Fruit fly (Drosophila melanogaster) whole organism, wandering third instar larva: ENCODE measurements around the gene jagn.
A peak's percentile ranks its signal among the peaks of the same experiment; 100 is the strongest.

Experiments used
- Abd-B ChIP-seq: fragments of >200 bp; optimal IDR thresholded peaks from 2 replicates; lab custom pipeline; 2017; ENCODE audit warnings: missing biosample characterization, missing genetic modification characterization
- CG32264 ChIP-seq: fragments of 200-800 bp; sonication (Bioruptor generic); optimal IDR thresholded peaks from 2 replicates; lab custom pipeline; 2016; ENCODE audit warnings: missing biosample characterization, missing genetic modification characterization
- CG9705 ChIP-seq: fragments of 200-800 bp; sonication (Bioruptor generic); optimal IDR thresholded peaks from 2 replicates; lab custom pipeline; 2018; ENCODE audit warnings: missing biosample characterization, mild to moderate bottlenecking, missing genetic modification characterization
- Dfd ChIP-seq: fragments of >200 bp; optimal IDR thresholded peaks from 2 replicates; lab custom pipeline; 2017; ENCODE audit warnings: missing biosample characterization, missing genetic modification characterization
- Dif ChIP-seq: fragments of 200-275, 200-300 bp; sonication (Bioruptor generic); optimal IDR thresholded peaks from 2 replicates; lab custom pipeline; 2018; ENCODE audit warnings: missing biosample characterization, missing genetic modification characterization; ENCODE audit not compliant: partially characterized antibody
- GATAd ChIP-seq: sonication (Bioruptor generic); optimal IDR thresholded peaks from 2 replicates; lab custom pipeline; 2016; ENCODE audit warnings: missing biosample characterization, missing genetic modification characterization
- HLH106 ChIP-seq: fragments of 200-800 bp; optimal IDR thresholded peaks from 3 replicates; lab custom pipeline; 2019; ENCODE audit warnings: missing biosample characterization, mild to moderate bottlenecking, missing genetic modification characterization, moderate library complexity
- Hnf4 ChIP-seq: fragments of 200-800 bp; sonication (Bioruptor generic); optimal IDR thresholded peaks from 2 replicates; lab custom pipeline; 2016; ENCODE audit warnings: missing biosample characterization, mild to moderate bottlenecking, missing genetic modification characterization
- Hr78 ChIP-seq: fragments of >200 bp; optimal IDR thresholded peaks from 2 replicates; lab custom pipeline; 2017; ENCODE audit warnings: missing biosample characterization, missing genetic modification characterization
- Hr83 ChIP-seq: fragments of 200-300 bp; sonication (Bioruptor generic); optimal IDR thresholded peaks from 2 replicates; lab custom pipeline; 2016; ENCODE audit warnings: missing biosample characterization, mild to moderate bottlenecking, missing genetic modification characterization, moderate library complexity; ENCODE audit not compliant: poor library complexity, severe bottlenecking
- Jra ChIP-seq: sonication (Bioruptor generic); optimal IDR thresholded peaks from 2 replicates; lab custom pipeline; 2016; ENCODE audit warnings: missing biosample characterization, missing genetic modification characterization
- Mio ChIP-seq: sonication (Bioruptor generic); optimal IDR thresholded peaks from 2 replicates; lab custom pipeline; 2016; ENCODE audit warnings: missing biosample characterization, missing genetic modification characterization
- Myc ChIP-seq: fragments of >200 bp; optimal IDR thresholded peaks from 2 replicates; lab custom pipeline; 2017
- N ChIP-seq: fragments of >200 bp; optimal IDR thresholded peaks from 2 replicates; lab custom pipeline; 2018; ENCODE audit warnings: missing biosample characterization, missing external identifiers, missing genetic modification characterization
- OdsH ChIP-seq: fragments of 200-800 bp; sonication (Bioruptor generic); optimal IDR thresholded peaks from 2 replicates; lab custom pipeline; 2016; ENCODE audit warnings: missing biosample characterization, mild to moderate bottlenecking, missing genetic modification characterization
- Rel ChIP-seq, 2 experiments: fragments of 200-800 bp; sonication (Bioruptor generic) in 1 of 2; optimal IDR thresholded peaks; 2 replicates in 1 of 2; 3 replicates in 1 of 2; lab custom pipeline; 2016 to 2019; ENCODE audit warnings: mild to moderate bottlenecking in 2 of 2, missing biosample characterization in 2 of 2, missing genetic modification characterization in 2 of 2, moderate library complexity in 1 of 2
- Sp1 ChIP-seq: fragments of 200-800 bp; sonication (Bioruptor generic); optimal IDR thresholded peaks from 3 replicates; lab custom pipeline; 2019; ENCODE audit warnings: missing biosample characterization, mild to moderate bottlenecking, missing genetic modification characterization, moderate library complexity
- Vsx2 ChIP-seq: fragments of 200-300, 225-300 bp; sonication (Bioruptor generic); optimal IDR thresholded peaks from 2 replicates; lab custom pipeline; 2018; ENCODE audit warnings: missing biosample characterization, missing genetic modification characterization; ENCODE audit not compliant: partially characterized antibody
- br ChIP-seq: fragments of 200-800 bp; sonication (Bioruptor generic); optimal IDR thresholded peaks from 2 replicates; lab custom pipeline; 2016; ENCODE audit warnings: missing biosample characterization, missing genetic modification characterization
- brk ChIP-seq: fragments of 200-800 bp; sonication (Bioruptor generic); optimal IDR thresholded peaks from 2 replicates; lab custom pipeline; 2016; ENCODE audit warnings: missing biosample characterization, mild to moderate bottlenecking, missing genetic modification characterization
- dl ChIP-seq, 2 experiments: fragments of 175-275, 200-275 bp in 1 of 2; fragments of 200-275 bp in 1 of 2; sonication (Bioruptor generic); optimal IDR thresholded peaks; lab custom pipeline; 2018; ENCODE audit warnings: mild to moderate bottlenecking in 2 of 2, missing biosample characterization in 2 of 2, missing genetic modification characterization in 2 of 2, moderate library complexity in 2 of 2; ENCODE audit not compliant: partially characterized antibody in 2 of 2, insufficient read depth in 1 of 2
- dmrt93B ChIP-seq: fragments of 200-800 bp; sonication (Bioruptor generic); optimal IDR thresholded peaks from 2 replicates; lab custom pipeline; 2018; ENCODE audit warnings: missing biosample characterization, mild to moderate bottlenecking, missing genetic modification characterization
- dsf ChIP-seq: sonication (Bioruptor generic); optimal IDR thresholded peaks from 2 replicates; lab custom pipeline; 2016; ENCODE audit warnings: missing biosample characterization, missing genetic modification characterization, borderline replicate concordance
- ey ChIP-seq: fragments of 200-800 bp; sonication (Bioruptor generic); optimal IDR thresholded peaks from 2 replicates; lab custom pipeline; 2016; ENCODE audit warnings: missing biosample characterization, missing genetic modification characterization
- foxo ChIP-seq, 2 experiments: fragments of 200-800 bp; sonication (Bioruptor generic); optimal IDR thresholded peaks; 2 replicates in 1 of 2; 3 replicates in 1 of 2; lab custom pipeline; 2016 to 2017; ENCODE audit warnings: missing biosample characterization in 2 of 2, missing genetic modification characterization in 2 of 2
- fru ChIP-seq: fragments of 200-800 bp; sonication (Bioruptor generic); optimal IDR thresholded peaks from 3 replicates; lab custom pipeline; 2016; ENCODE audit warnings: missing biosample characterization, mild to moderate bottlenecking, missing genetic modification characterization
- h ChIP-seq: fragments of 200-800 bp; sonication (Bioruptor generic); optimal IDR thresholded peaks from 3 replicates; lab custom pipeline; 2016; ENCODE audit warnings: missing biosample characterization, mild to moderate bottlenecking, missing genetic modification characterization
- jim ChIP-seq: fragments of 175-275, 200-325 bp; sonication (Bioruptor generic); optimal IDR thresholded peaks from 2 replicates; lab custom pipeline; 2016; ENCODE audit warnings: missing biosample characterization, mild to moderate bottlenecking, missing genetic modification characterization
- lola ChIP-seq: fragments of >200 bp; optimal IDR thresholded peaks from 2 replicates; lab custom pipeline; 2017; ENCODE audit warnings: missing biosample characterization, missing genetic modification characterization
- pan ChIP-seq: fragments of >200 bp; optimal IDR thresholded peaks from 2 replicates; lab custom pipeline; 2017
- psq ChIP-seq: fragments of 200-800 bp; sonication (Bioruptor generic); optimal IDR thresholded peaks from 3 replicates; lab custom pipeline; 2017; ENCODE audit warnings: missing biosample characterization, mild to moderate bottlenecking, missing genetic modification characterization, moderate library complexity
- rgr ChIP-seq: fragments of 200-800 bp; sonication (Bioruptor generic); optimal IDR thresholded peaks from 3 replicates; lab custom pipeline; 2016; ENCODE audit warnings: missing biosample characterization, mild to moderate bottlenecking, missing genetic modification characterization
- sage ChIP-seq: fragments of 200-800 bp; sonication (Bioruptor generic); optimal IDR thresholded peaks from 2 replicates; lab custom pipeline; 2016; ENCODE audit warnings: missing biosample characterization, mild to moderate bottlenecking, missing genetic modification characterization
- sv ChIP-seq: fragments of 200-800 bp; sonication (Bioruptor generic); optimal IDR thresholded peaks from 3 replicates; lab custom pipeline; 2016; ENCODE audit warnings: missing biosample characterization, missing genetic modification characterization
- tai ChIP-seq: sonication (Bioruptor generic); optimal IDR thresholded peaks from 2 replicates; lab custom pipeline; 2016; ENCODE audit warnings: missing biosample characterization, missing genetic modification characterization
- usp ChIP-seq: fragments of >200 bp; optimal IDR thresholded peaks from 2 replicates; lab custom pipeline; 2017; ENCODE audit warnings: missing biosample characterization, missing genetic modification characterization
- woc ChIP-seq: sonication (Bioruptor generic); optimal IDR thresholded peaks from 2 replicates; lab custom pipeline; 2016; ENCODE audit warnings: missing biosample characterization, mild to moderate bottlenecking, missing genetic modification characterization

jagn gene

DNA sequence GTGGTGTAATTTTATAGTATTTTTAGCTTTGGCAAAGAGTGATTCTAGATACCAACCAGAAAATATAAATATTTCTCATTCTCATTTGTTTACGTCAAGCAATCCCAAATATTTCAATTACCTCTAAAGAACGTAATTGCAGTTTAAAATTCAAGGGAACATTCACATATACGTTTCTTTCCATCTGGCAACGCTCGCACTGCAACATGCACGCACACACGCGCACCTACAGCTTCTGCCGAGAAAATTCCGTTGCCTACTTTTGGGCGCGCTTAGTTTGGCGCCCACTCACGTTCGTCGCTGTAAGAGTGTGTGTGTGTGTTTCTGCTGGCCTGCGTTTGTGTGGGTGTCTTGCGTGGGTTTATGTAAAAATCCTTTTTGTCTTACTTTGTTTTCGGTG lies 6.7 kb upstream of the jagn start:
- TF ChIP-seq foxo (GFP tag; optimal IDR thresholded peaks at IDR 0.05; lab: Kevin White, UChicago) (no peak), pan (lab: Kevin White, UChicago) (no peak), Vsx2 (GFP tag; lab: Kevin White, UChicago) (no peak), Hr83 (GFP tag; lab: Kevin White, UChicago) (no peak), N (GFP tag; lab: Kevin White, UChicago) (no peak), Myc (lab: Kevin White, UChicago) (no peak), lola (GFP tag; lab: Kevin White, UChicago) (no peak), Dfd (no peak), dl (GFP tag; optimal IDR thresholded peaks at IDR 0.05; lab: Kevin White, UChicago; ENCODE audit: insufficient read depth in 1 of 2, partially characterized antibody in 2 of 2) (no peak), Dif (GFP tag; lab: Kevin White, UChicago) (no peak)

DNA sequence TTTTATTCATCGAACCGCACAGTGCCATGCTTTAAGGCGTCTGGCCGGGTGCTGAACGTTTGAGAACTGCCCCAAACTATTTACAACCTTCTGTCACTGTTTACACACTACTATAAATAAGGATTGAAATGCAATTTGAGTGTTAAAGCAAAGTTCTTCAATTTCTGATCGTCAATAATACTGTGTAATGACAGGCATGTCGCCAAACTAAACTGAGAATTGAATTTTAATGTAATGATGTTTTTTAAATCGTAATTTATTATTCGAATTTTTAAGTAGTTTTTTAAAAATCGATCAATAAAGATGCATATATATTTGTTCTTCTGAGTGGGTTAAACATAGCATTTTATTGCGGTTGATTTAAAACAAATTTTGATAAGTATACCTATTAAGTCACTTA lies 1.9 kb downstream of the jagn start, which contains the start of gene CG2082:
TSS of gene CG2082 (minus strand) at position 101 of the 400 bp plus-strand sequence.
- no peak for TF ChIP-seq GATAd (GFP tag; lab: Kevin White, UChicago)
- no peak for TF ChIP-seq OdsH (GFP tag; lab: Kevin White, UChicago)
- no peak for TF ChIP-seq fru (GFP tag; lab: Kevin White, UChicago)
- TF ChIP-seq dsf (GFP tag; lab: Kevin White, UChicago): no peak
- TF ChIP-seq Hr78: no peak
- no peak for TF ChIP-seq h (GFP tag; lab: Kevin White, UChicago)
- no peak for TF ChIP-seq rgr (GFP tag; lab: Kevin White, UChicago)
- TF ChIP-seq br (GFP tag; lab: Kevin White, UChicago): no peak
- no peak for TF ChIP-seq lola (GFP tag; lab: Kevin White, UChicago)
- TF ChIP-seq woc: no peak
- no peak for TF ChIP-seq CG9705 (GFP tag; lab: Kevin White, UChicago)
- no peak for TF ChIP-seq Vsx2 (GFP tag; lab: Kevin White, UChicago)
- no peak for TF ChIP-seq Dfd

DNA sequence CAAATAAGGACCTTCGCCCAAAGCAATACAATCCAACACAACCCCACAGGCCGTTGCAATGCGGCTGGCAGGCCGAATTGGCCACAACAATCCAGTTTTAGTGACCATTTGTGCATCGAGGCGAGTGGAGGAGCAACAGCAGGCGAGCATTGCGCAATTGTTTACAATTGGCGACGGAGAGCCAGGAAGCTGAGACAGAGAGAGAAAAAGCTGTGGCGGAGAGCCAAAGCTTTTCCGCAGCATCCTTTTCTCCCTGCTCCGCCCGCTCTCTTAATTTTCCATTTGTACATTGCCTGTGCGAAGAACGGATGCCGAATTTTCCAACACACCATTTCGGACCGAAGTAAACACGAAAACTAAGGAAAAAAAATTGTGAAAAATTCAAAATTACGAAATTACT lies 2.3 kb downstream of the jagn start, which contains the start of gene kat-60L1:
TSS of gene kat-60L1 (plus strand) at position 301 of the 400 bp plus-strand sequence.
- TF ChIP-seq Myc (lab: Kevin White, UChicago): no peak
- no peak for TF ChIP-seq dmrt93B (GFP tag; lab: Kevin White, UChicago)

DNA sequence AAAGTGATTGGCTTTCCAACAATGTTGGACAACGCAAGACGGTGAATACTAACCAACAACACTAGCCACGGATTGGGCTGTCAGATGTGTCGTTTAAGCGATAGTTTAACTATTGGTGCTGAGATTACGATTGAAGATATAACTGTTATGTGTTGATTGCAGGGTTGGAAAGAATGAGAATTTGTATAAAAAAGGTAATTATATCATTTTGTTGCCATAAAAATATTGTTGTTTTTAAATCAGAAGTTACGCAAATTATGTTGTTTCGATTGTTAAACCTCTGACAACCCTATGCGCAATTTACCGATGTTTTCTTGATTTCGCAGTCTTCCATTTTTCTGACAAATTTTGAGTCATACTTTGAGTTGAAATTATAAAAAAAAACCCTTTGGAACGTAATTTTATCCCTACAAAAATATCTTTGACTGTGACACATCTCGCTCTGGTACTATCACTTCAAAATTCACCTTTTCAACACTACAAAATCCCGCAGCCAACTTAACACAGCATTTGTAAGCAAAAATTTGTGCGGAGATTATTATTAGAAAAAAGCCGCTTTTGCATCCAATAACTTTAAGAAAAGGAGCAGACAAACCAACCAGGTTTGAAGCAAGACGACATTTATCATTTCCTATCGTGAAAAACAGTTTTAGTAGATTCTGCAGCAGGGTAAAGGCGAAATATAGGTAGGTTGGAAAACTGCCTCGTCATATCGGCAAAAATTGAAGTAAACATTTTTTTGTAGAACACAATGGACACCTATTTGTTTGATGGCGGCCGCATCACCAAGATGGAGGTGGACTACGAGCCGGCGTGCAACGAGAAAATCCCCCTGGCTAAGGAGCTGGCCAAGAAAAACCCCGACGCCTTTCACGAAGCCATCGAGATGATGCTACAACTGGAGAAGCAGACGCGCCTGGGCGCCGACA lies 10.2 kb downstream of the jagn start, which contains the start of the genes Hat1 and Rpn5:
TSS of gene Hat1 (minus strand) at position 360 of the 929 bp plus-strand sequence.
TSS of gene Rpn5 (plus strand) at position 469 of the 929 bp plus-strand sequence.
- TF ChIP-seq CG9705 (GFP tag; lab: Kevin White, UChicago) (peak; percentile 57), Hr78 (no peak), tai (GFP tag; lab: Kevin White, UChicago) (no peak), GATAd (GFP tag; lab: Kevin White, UChicago) (peak; percentile 91), sage (GFP tag; lab: Kevin White, UChicago) (peak; percentile 42), Rel (GFP tag; optimal IDR thresholded peaks at IDR 0.05; lab: Kevin White, UChicago) (no peak), Rel (tag; optimal IDR thresholded peaks at IDR 0.05; lab: Kevin White, UChicago) (peak; percentile 28), dmrt93B (GFP tag; lab: Kevin White, UChicago) (peak; percentile 84), brk (GFP tag; lab: Kevin White, UChicago) (no peak), sv (peak; percentile 93), Sp1 (GFP tag; lab: Kevin White, UChicago) (peak; percentile 79), ey (peak; percentile 89), foxo (GFP tag; optimal IDR thresholded peaks at IDR 0.05; lab: Kevin White, UChicago) (peak; percentile 41 to 92), N (GFP tag; lab: Kevin White, UChicago) (no peak), usp (GFP tag; lab: Kevin White, UChicago) (no peak), Abd-B (GFP tag; lab: Kevin White, UChicago) (no peak), CG32264 (GFP tag; lab: Kevin White, UChicago) (peak; percentile 62), Dfd (no peak), fru (GFP tag; lab: Kevin White, UChicago) (peak; percentile 93), Myc (lab: Kevin White, UChicago) (peak; percentile 84), dsf (GFP tag; lab: Kevin White, UChicago) (peak; percentile 85), dl (GFP tag; optimal IDR thresholded peaks at IDR 0.05; lab: Kevin White, UChicago; ENCODE audit: insufficient read depth in 1 of 2, partially characterized antibody in 2 of 2) (no peak), jim (GFP tag; lab: Kevin White, UChicago) (no peak), psq (peak; percentile 86), Dif (GFP tag; lab: Kevin White, UChicago) (no peak), Mio (GFP tag; lab: Kevin White, UChicago) (peak; percentile 45), HLH106 (peak; percentile 83), Hr83 (GFP tag; lab: Kevin White, UChicago) (peak; percentile 96), h (GFP tag; lab: Kevin White, UChicago) (peak; percentile 92), OdsH (GFP tag; lab: Kevin White, UChicago) (peak; percentile 86), br (GFP tag; lab: Kevin White, UChicago) (peak; percentile 90), Hnf4 (GFP tag; lab: Kevin White, UChicago) (peak; percentile 91), lola (GFP tag; lab: Kevin White, UChicago) (no peak), Jra (peak; percentile 96), Vsx2 (GFP tag; lab: Kevin White, UChicago) (no peak), rgr (GFP tag; lab: Kevin White, UChicago) (peak; percentile 92), pan (lab: Kevin White, UChicago) (no peak)
